Fruit fly (Drosophila melanogaster): ENCODE measurements around the gene ed.

DNA sequence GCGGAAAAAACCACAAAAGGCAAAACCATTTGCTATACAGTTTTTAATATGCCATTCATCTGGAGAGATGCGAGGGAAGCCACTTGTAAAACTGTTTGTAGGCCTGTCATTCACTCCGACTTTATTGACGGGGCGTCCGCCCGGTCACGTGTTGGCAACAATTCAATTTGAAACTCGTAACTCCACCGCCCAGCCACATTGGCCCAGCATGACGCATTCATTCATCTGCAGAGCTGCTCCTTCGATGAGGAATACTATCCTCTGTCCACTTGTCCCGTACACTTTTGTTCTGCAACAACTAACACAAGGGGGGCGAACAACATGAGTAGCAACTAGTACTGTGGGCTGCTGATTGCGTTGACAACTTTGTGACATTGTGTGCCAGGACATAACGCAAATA is 101.1 kb downstream of the ed start:
- TF ChIP-seq CTCF (optimal IDR thresholded peaks at IDR 0.05) (no peak), CG8478 (optimal IDR thresholded peaks at IDR 0.05) (no peak)
